Worm (Caenorhabditis elegans) whole organism, midembryonic: ENCODE data around the gene F26A1.7.

ENCODE experiments used
- flt-1 ChIP-seq: fragments of 200-800 bp; sonication (Bioruptor generic); IDR thresholded peaks from 2 replicates; pipeline ENCODE4 v1.3.6; 2022; ENCODE audit warnings: missing genetic modification characterization, missing compliant biosample characterization
- tab-1 ChIP-seq: fragments of 200-800 bp; sonication (Bioruptor generic); IDR thresholded peaks from 2 replicates; pipeline ENCODE4 v1.3.6; 2022; ENCODE audit warnings: missing genetic modification characterization, missing compliant biosample characterization
- ztf-29 ChIP-seq: fragments of 200-800 bp; sonication (Bioruptor generic); IDR thresholded peaks from 2 replicates; pipeline ENCODE4 v1.3.6; 2022; ENCODE audit warnings: missing genetic modification reagents, missing genetic modification characterization, missing compliant biosample characterization

DNA sequence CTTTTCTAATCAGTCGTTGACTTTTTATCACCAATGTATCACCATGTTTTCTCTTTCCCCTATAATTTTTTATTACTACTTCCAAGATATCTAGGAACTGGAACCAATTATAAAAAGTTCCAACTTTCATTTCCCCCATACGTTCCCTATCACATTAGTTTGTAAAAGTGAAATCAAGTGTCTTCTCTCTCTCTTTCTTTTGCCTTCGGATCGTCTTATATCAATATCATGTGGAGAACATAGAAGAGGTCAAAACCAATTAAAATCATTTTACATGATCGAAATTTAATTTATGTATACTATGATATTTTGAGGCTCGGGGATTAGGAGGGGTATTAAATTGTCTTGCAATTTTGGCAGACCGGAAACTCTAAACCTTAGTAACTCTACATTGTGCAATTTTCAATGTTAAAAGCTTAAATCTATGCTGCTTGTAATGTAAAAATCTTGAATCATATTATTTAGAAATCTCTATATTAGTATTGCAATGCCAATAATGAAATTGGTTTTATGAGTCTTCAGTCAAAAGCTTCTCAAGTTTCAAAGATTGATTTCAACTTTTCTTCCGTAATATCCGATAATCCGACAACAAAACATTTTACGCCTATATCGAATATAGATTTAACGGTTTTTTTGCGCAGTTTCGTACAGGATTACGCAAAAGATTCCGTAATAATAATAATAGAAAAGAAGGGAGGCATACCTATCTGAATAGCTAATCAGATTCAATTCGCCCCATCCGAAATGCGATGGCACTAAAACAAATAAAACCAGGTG, 51.7 kb downstream of the F26A1.7 start:
- TF ChIP-seq flt-1 (GFP tag; lab: Robert Waterston, UW) (no peak), ztf-29 (GFP tag; lab: Robert Waterston, UW) (no peak), tab-1 (GFP tag; lab: Robert Waterston, UW) (no peak)
